Worm (Caenorhabditis elegans): ENCODE results near the gene F53F8.3.
A peak's percentile ranks its signal among the peaks of the same experiment; 100 is the strongest.

Gene F53F8.3

DNA sequence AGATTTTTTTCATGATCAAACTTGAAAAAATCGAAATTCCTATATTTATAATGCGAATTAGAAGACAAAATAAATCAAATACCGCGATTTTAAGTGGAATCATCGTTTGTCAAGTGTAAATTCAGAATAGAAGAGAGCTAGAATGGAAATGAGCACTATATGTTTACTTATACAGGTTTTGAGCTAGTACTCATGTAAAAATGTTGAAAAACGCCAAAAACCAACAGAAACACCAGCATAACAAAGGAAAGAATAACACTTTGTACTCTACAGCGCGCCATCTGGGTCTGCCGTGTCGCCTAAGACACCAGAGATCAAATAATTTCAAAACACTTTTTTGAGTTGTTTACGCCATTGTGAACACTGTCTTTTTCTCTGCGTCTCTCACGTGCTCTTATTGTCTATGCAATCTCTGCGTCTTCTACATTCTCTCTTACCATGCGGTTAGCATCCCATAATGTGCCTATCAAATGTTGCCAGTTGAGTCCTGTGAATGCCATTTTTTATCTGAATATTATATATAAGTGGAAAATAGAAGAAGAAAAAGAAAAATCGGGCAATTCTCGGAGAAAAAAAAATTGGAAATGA lies 39.5 kb upstream of the F53F8.3 start, which contains the start of gene ipla-3 (continued):
- peak; percentile 57 for TF ChIP-seq pha-4 (tag; optimal IDR thresholded peaks at IDR 0.05)
- TF ChIP-seq dpff-1 (tag; optimal IDR thresholded peaks at IDR 0.05): no peak
- TF ChIP-seq repo-1 (tag; optimal IDR thresholded peaks at IDR 0.05): peak; percentile 30

DNA sequence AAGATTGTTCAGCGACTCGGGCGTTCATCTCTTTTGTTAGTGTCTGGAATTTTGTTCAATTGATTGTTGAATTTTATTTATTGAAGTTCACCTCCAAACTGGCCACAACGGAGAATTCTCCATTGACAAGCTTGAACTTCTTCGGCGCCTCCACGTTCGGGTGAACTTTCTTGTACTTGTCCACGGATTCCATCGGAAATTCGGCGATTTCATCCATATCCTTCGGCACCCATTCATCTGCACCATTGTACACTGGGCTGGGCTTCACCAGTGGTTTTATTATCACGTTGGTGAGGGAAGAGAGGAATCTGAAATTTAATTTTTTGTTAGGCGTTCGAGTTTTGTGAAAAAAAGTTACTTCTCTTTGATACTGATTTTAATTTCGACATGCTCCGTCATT lies 38.1 kb upstream of the F53F8.3 start:
- TF ChIP-seq lin-35 (GFP tag; optimal IDR thresholded peaks at IDR 0.05) (no peak), hsf-1 (GFP tag; IDR thresholded peaks at IDR 0.05) (no peak), F22D6.2 (tag; optimal IDR thresholded peaks at IDR 0.05) (no peak), hlh-26 (GFP tag; conservative IDR thresholded peaks at IDR 0.05) (no peak), nhr-120 (GFP tag; IDR thresholded peaks at IDR 0.05) (no peak), C17E4.6 (GFP tag; IDR thresholded peaks at IDR 0.05) (no peak), mcd-1 (GFP tag; IDR thresholded peaks at IDR 0.05) (no peak), snpc-1.1 (tag; optimal IDR thresholded peaks at IDR 0.05; ENCODE audit: insufficient read depth) (no peak), bed-2 (GFP tag; IDR thresholded peaks at IDR 0.05) (no peak)

ce11 chrV:20722447-20722846 lies 33.1 kb upstream of the F53F8.3 start:
- TF ChIP-seq cebp-2 (GFP tag; IDR thresholded peaks at IDR 0.05) (no peak), hmg-1.2 (GFP tag; IDR thresholded peaks at IDR 0.05) (no peak), mxl-1 (tag; optimal IDR thresholded peaks at IDR 0.05) (no peak), attf-5 (GFP tag; optimal IDR thresholded peaks at IDR 0.05) (no peak), Y56A3A.18 (GFP tag; IDR thresholded peaks at IDR 0.05) (no peak), Y53F4B.3 (GFP tag; IDR thresholded peaks at IDR 0.05) (no peak), nhr-90 (tag; optimal IDR thresholded peaks at IDR 0.05) (no peak), ceh-100 (GFP tag; IDR thresholded peaks at IDR 0.05) (no peak), D2030.7 (GFP tag; IDR thresholded peaks at IDR 0.05) (no peak), zim-3 (tag; optimal IDR thresholded peaks at IDR 0.05) (no peak), egl-44 (GFP tag; IDR thresholded peaks at IDR 0.05) (no peak), gei-17 (GFP tag; optimal IDR thresholded peaks at IDR 0.05) (no peak), ztf-25 (GFP tag; IDR thresholded peaks at IDR 0.05) (no peak), ceh-91 (GFP tag; IDR thresholded peaks at IDR 0.05) (no peak), B0336.3 (GFP tag; IDR thresholded peaks at IDR 0.05) (no peak), Y53G8AR.9 (GFP tag; conservative IDR thresholded peaks at IDR 0.05) (no peak), madf-8 (GFP tag; conservative IDR thresholded peaks at IDR 0.05) (no peak), efl-1 (GFP tag; optimal IDR thresholded peaks at IDR 0.05) (no peak), T07F8.4 (tag; optimal IDR thresholded peaks at IDR 0.05) (no peak)

- TF ChIP-seq tbp1 (GFP tag; optimal IDR thresholded peaks at IDR 0.05) (no peak), madf-10 (tag; optimal IDR thresholded peaks at IDR 0.05) (no peak), T26A5.8 (tag; optimal IDR thresholded peaks at IDR 0.05) (no peak), let-526 (GFP tag; IDR thresholded peaks at IDR 0.05) (no peak), Y67H2A.10 (GFP tag; conservative IDR thresholded peaks at IDR 0.05) (no peak), ztf-26 (tag; optimal IDR thresholded peaks at IDR 0.05) (no peak), egl-18 (GFP tag; IDR thresholded peaks at IDR 0.05) (no peak), mcd-1 (GFP tag; IDR thresholded peaks at IDR 0.05) (no peak), cebp-1 (GFP tag; IDR thresholded peaks at IDR 0.05) (no peak), cebp-1 (tag; optimal IDR thresholded peaks at IDR 0.05) (no peak), ceh-58 (GFP tag; IDR thresholded peaks at IDR 0.05) (no peak), F37B4.10 (GFP tag; IDR thresholded peaks at IDR 0.05) (no peak), rpc-1 (optimal IDR thresholded peaks at IDR 0.05) (no peak), rpc-1 (tag; optimal IDR thresholded peaks at IDR 0.05) (no peak), Y79H2A.3 (GFP tag; conservative IDR thresholded peaks at IDR 0.05) (no peak), chd-7 (tag; optimal IDR thresholded peaks at IDR 0.05) (no peak), ztf-6 (GFP tag; IDR thresholded peaks at IDR 0.05) (no peak)
Measured at ce11 chrV:20721934-20722333, 32.6 kb upstream of the F53F8.3 start, which contains the start of gene Y44A6C.2. TSS of gene Y44A6C.2 (plus strand) at chrV:20722234.
